Worm (Caenorhabditis elegans): ENCODE results near the gene D2045.9.

ce11 chrIII:10442355-10443140, 32.5 kb upstream of the D2045.9 start, which contains the start of the genes H04D03.2 and ecps-2:
- TF ChIP-seq hmg-4 (GFP tag; optimal IDR thresholded peaks at IDR 0.05) (no peak), pes-1 (GFP tag; IDR thresholded peaks at IDR 0.05) (no peak), ama-1 (optimal IDR thresholded peaks at IDR 0.05) (no peak), hmbx-1 (tag; optimal IDR thresholded peaks at IDR 0.05) (no peak), hnd-1 (tag; optimal IDR thresholded peaks at IDR 0.05) (no peak), aly-1 (tag; optimal IDR thresholded peaks at IDR 0.05) (no peak), B0310.2 (tag; optimal IDR thresholded peaks at IDR 0.05) (no peak), flt-1 (GFP tag; IDR thresholded peaks at IDR 0.05) (no peak), tra-4 (tag; optimal IDR thresholded peaks at IDR 0.05) (no peak), ceh-13 (GFP tag; optimal IDR thresholded peaks at IDR 0.05) (no peak)

All from whole organism, early embryonic.